Worm (Caenorhabditis elegans) whole organism, L1 larva: ENCODE results near the gene C03H5.9.

Experiments used
- C04F5.9 ChIP-seq: sonication (generic microtip); optimal IDR thresholded peaks from 2 replicates; lab custom pipeline; 2016; ENCODE audit warnings: missing genetic modification characterization, missing compliant biosample characterization
- F16B12.6 ChIP-seq: fragments of 150-350 bp; optimal IDR thresholded peaks from 2 replicates; lab custom pipeline; 2014; ENCODE audit warnings: missing biosample characterization, missing genetic modification characterization
- Y116A8C.19 ChIP-seq: sonication (generic microtip); optimal IDR thresholded peaks from 2 replicates; lab custom pipeline; 2016; ENCODE audit warnings: missing compliant biosample characterization, missing genetic modification characterization, borderline replicate concordance
- alr-1 ChIP-seq: fragments of 200-800 bp; sonication (Bioruptor generic); optimal IDR thresholded peaks from 2 replicates; lab custom pipeline; 2018; ENCODE audit warnings: borderline replicate concordance, mild to moderate bottlenecking, missing genetic modification characterization, missing compliant biosample characterization
- blmp-1 ChIP-seq: fragments of 150-350 bp; optimal IDR thresholded peaks from 2 replicates; lab custom pipeline; 2014; ENCODE audit warnings: missing biosample characterization, missing genetic modification characterization
- ceh-8 ChIP-seq: fragments of 200-800 bp; sonication (Bioruptor generic); optimal IDR thresholded peaks from 2 replicates; lab custom pipeline; 2018; ENCODE audit warnings: mild to moderate bottlenecking, missing genetic modification characterization, moderate library complexity, missing compliant biosample characterization
- ceh-82 ChIP-seq, 3 experiments: fragments of 150-350 bp in 1 of 3; sonication (generic microtip) in 2 of 3; optimal IDR thresholded peaks; 2 replicates each; lab custom pipeline; 2014 to 2017; ENCODE audit warnings: missing biosample characterization in 3 of 3, missing genetic modification characterization in 3 of 3
- ceh-88 ChIP-seq: fragments of 200-800 bp; sonication (Bioruptor generic); IDR thresholded peaks from 2 replicates; pipeline ENCODE4 v1.3.6; 2022; ENCODE audit warnings: missing genetic modification characterization, missing compliant biosample characterization
- ces-1 ChIP-seq: fragments of 150-350 bp; optimal IDR thresholded peaks from 2 replicates; lab custom pipeline; 2014; ENCODE audit warnings: missing biosample characterization, missing genetic modification reagents, missing genetic modification characterization
- dpl-1 ChIP-seq, 3 experiments: fragments of 150-350 bp in 2 of 3; sonication (generic microtip) in 1 of 3; optimal IDR thresholded peaks; 2 replicates each; lab custom pipeline; 2014 to 2017; ENCODE audit warnings: missing biosample characterization in 3 of 3, missing genetic modification characterization in 3 of 3, missing genetic modification reagents in 3 of 3
- dsc-1 ChIP-seq: sonication (generic microtip); optimal IDR thresholded peaks from 2 replicates; lab custom pipeline; 2016; ENCODE audit warnings: mild to moderate bottlenecking, missing genetic modification characterization, missing compliant biosample characterization
- efl-1 ChIP-seq, 4 experiments: fragments of 150-350 bp; optimal IDR thresholded peaks in 3 of 4; peaks in 1 of 4; 1 replicate in 1 of 4; 2 replicates in 3 of 4; lab custom pipeline; 2014; ENCODE audit warnings: missing biosample characterization in 2 of 4, missing genetic modification characterization in 2 of 4, missing genetic modification reagents in 2 of 4
- efl-3 ChIP-seq: fragments of 200-800 bp; sonication (Bioruptor generic); optimal IDR thresholded peaks from 2 replicates; lab custom pipeline; 2018; ENCODE audit warnings: mild to moderate bottlenecking, missing genetic modification characterization, missing compliant biosample characterization
- egl-27 ChIP-seq, 2 experiments: fragments of 150-350 bp in 1 of 2; sonication (generic microtip); optimal IDR thresholded peaks; 3 replicates each; lab custom pipeline; 2017 to 2018; ENCODE audit warnings: missing biosample characterization in 2 of 2, missing genetic modification characterization in 2 of 2, missing genetic modification reagents in 2 of 2
- fkh-10 ChIP-seq: sonication (generic microtip); optimal IDR thresholded peaks from 2 replicates; lab custom pipeline; 2017; ENCODE audit warnings: missing biosample characterization, missing genetic modification reagents, missing genetic modification characterization
- hlh-17 ChIP-seq: fragments of 200-800 bp; sonication (Bioruptor generic); optimal IDR thresholded peaks from 2 replicates; lab custom pipeline; 2018; ENCODE audit warnings: missing genetic modification characterization, mild to moderate bottlenecking, missing compliant biosample characterization, moderate library complexity, borderline replicate concordance
- hpl-2 ChIP-seq: fragments of 150-350 bp; optimal IDR thresholded peaks from 2 replicates; lab custom pipeline; 2014; ENCODE audit warnings: missing biosample characterization, missing genetic modification reagents, missing genetic modification characterization
- irx-1 ChIP-seq: sonication (generic microtip); optimal IDR thresholded peaks from 2 replicates; lab custom pipeline; 2016; ENCODE audit warnings: missing genetic modification characterization, missing compliant biosample characterization
- isw-1 ChIP-seq: fragments of 200-800 bp; sonication (Bioruptor generic); IDR thresholded peaks from 2 replicates; pipeline ENCODE4 v1.3.6; 2022; ENCODE audit warnings: missing genetic modification characterization, missing compliant biosample characterization
- lin-14 ChIP-seq: fragments of 200-800 bp; sonication (Bioruptor generic); optimal IDR thresholded peaks from 2 replicates; lab custom pipeline; 2018; ENCODE audit warnings: mild to moderate bottlenecking, missing genetic modification characterization, moderate library complexity, missing compliant biosample characterization
- lin-35 ChIP-seq, 2 experiments: fragments of 150-350 bp; optimal IDR thresholded peaks; 2 replicates each; lab custom pipeline; 2014; ENCODE audit warnings: missing biosample characterization in 2 of 2, missing genetic modification characterization in 2 of 2, missing genetic modification reagents in 2 of 2
- lsy-2 ChIP-seq, 2 experiments: fragments of 150-350 bp; optimal IDR thresholded peaks; 2 replicates each; lab custom pipeline; 2014; ENCODE audit warnings: missing biosample characterization in 2 of 2, missing genetic modification characterization in 2 of 2
- mep-1 ChIP-seq: fragments of 150-350 bp; optimal IDR thresholded peaks from 2 replicates; lab custom pipeline; 2014; ENCODE audit warnings: missing biosample characterization, missing genetic modification characterization
- nhr-19 ChIP-seq: fragments of 200-800 bp; sonication (Bioruptor generic); conservative IDR thresholded peaks from 2 replicates; pipeline ENCODE4 v1.3.6; 2022; ENCODE audit warnings: missing genetic modification characterization, missing compliant biosample characterization
- nhr-20 ChIP-seq: sonication (generic microtip); optimal IDR thresholded peaks from 2 replicates; lab custom pipeline; 2016; ENCODE audit warnings: mild to moderate bottlenecking, missing genetic modification characterization, missing compliant biosample characterization
- nhr-237 ChIP-seq: fragments of 150-350 bp; optimal IDR thresholded peaks from 2 replicates; lab custom pipeline; 2014; ENCODE audit warnings: missing biosample characterization, missing genetic modification characterization
- nhr-47 ChIP-seq: sonication (generic microtip); optimal IDR thresholded peaks from 2 replicates; lab custom pipeline; 2016; ENCODE audit warnings: mild to moderate bottlenecking, missing genetic modification characterization, moderate library complexity, missing compliant biosample characterization
- nhr-71 ChIP-seq: sonication (generic microtip); optimal IDR thresholded peaks from 2 replicates; lab custom pipeline; 2016; ENCODE audit warnings: mild to moderate bottlenecking, missing genetic modification characterization, moderate library complexity, missing compliant biosample characterization
- nhr-85 ChIP-seq: sonication (generic microtip); peaks from one replicate; lab custom pipeline; 2016; ENCODE audit warnings: missing genetic modification characterization, inconsistent platforms, missing compliant biosample characterization
- pag-3 ChIP-seq: sonication (generic microtip); optimal IDR thresholded peaks from 2 replicates; lab custom pipeline; 2017; ENCODE audit warnings: missing genetic modification characterization, mild to moderate bottlenecking, missing compliant biosample characterization, antibody characterized with exemption, borderline replicate concordance; ENCODE audit not compliant: insufficient read depth
- skn-1 ChIP-seq: fragments of 150-350 bp; optimal IDR thresholded peaks from 2 replicates; lab custom pipeline; 2014; ENCODE audit warnings: missing biosample characterization, missing genetic modification characterization
- snu-23 ChIP-seq: sonication (generic microtip); optimal IDR thresholded peaks from 2 replicates; lab custom pipeline; 2016; ENCODE audit warnings: missing genetic modification characterization, missing compliant biosample characterization
- sup-37 ChIP-seq: fragments of 200-800 bp; sonication (Bioruptor generic); optimal IDR thresholded peaks from 2 replicates; lab custom pipeline; 2018; ENCODE audit warnings: mild to moderate bottlenecking, missing genetic modification characterization, missing compliant biosample characterization
- swsn-7 ChIP-seq: sonication (generic microtip); optimal IDR thresholded peaks from 2 replicates; lab custom pipeline; 2016; ENCODE audit warnings: missing genetic modification characterization, missing compliant biosample characterization
- tbx-2 ChIP-seq: sonication (generic microtip); optimal IDR thresholded peaks from 2 replicates; lab custom pipeline; 2016; ENCODE audit warnings: missing genetic modification characterization, missing compliant biosample characterization
- unc-130 ChIP-seq: fragments of 150-350 bp; optimal IDR thresholded peaks from 2 replicates; lab custom pipeline; 2017; ENCODE audit warnings: missing biosample characterization, missing genetic modification characterization, inconsistent platforms
- unc-62 ChIP-seq: fragments of 150-350 bp; optimal IDR thresholded peaks from 2 replicates; lab custom pipeline; 2014; ENCODE audit warnings: missing biosample characterization, missing genetic modification reagents, missing genetic modification characterization
- unc-86 ChIP-seq: sonication (generic microtip); optimal IDR thresholded peaks from 2 replicates; lab custom pipeline; 2016; ENCODE audit warnings: missing genetic modification characterization, missing compliant biosample characterization
- xbp-1 ChIP-seq: sonication (generic microtip); optimal IDR thresholded peaks from 2 replicates; lab custom pipeline; 2016; ENCODE audit warnings: missing genetic modification characterization, missing compliant biosample characterization
- ztf-4 ChIP-seq: fragments of 150-350 bp; optimal IDR thresholded peaks from 2 replicates; lab custom pipeline; 2014; ENCODE audit warnings: missing biosample characterization, missing genetic modification characterization

Gene C03H5.9

DNA sequence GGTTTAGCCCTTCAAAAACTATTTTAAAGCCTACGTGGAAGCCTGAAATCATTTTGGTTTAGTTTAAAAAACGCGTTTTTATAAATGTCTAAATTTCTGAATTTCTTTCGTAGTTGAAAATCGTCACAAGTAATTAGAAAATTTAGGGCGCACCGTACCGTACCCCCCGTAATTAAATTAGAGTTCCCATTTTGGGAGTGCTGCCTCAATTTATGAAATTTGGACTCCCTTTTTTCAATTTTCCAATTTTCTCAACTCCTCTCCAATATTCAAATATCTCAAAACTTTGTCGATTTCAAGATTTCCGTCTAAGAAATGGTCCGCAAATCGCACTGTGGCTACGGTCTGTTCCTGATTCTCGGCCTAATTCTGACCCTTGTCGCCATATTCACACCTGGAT lies 38.2 kb upstream of the C03H5.9 start, which contains the start of gene clc-31:
Gene clc-31, plus strand, starts transcription at position 301 of the 400 bp plus-strand sequence.
- TF ChIP-seq irx-1 (tag; lab: Kevin White, UChicago) (no peak), ceh-8 (GFP tag; lab: Kevin White, UChicago) (peak; percentile 87)

DNA sequence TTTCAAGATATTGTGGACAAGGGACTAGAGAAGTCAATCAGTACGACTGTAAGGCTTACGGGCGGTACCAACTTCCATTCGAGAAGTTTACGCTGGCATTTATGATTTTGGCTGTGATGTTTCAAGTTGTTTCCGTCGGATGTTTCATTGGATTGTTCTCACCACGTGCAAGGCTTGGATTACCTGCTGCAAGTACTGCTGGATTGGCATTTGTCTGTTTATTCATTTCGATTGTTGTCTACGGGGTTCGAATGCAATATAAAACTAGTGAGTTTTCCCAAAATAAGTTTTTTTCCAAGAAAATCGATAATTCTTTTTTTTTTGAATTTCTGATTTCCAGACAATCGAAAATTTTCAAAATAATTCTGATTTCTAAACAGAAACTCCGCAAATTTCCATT lies 37.7 kb upstream of the C03H5.9 start:
- TF ChIP-seq efl-1 (optimal IDR thresholded peaks at IDR 0.05; lab: Kevin White, UChicago) (no peak), efl-1 (GFP tag; optimal IDR thresholded peaks at IDR 0.05 in 1 of 2; lab: Kevin White, UChicago) (peak in 1 of 2 experiments; percentile 28), ceh-88 (no peak), hlh-17 (no peak)

DNA sequence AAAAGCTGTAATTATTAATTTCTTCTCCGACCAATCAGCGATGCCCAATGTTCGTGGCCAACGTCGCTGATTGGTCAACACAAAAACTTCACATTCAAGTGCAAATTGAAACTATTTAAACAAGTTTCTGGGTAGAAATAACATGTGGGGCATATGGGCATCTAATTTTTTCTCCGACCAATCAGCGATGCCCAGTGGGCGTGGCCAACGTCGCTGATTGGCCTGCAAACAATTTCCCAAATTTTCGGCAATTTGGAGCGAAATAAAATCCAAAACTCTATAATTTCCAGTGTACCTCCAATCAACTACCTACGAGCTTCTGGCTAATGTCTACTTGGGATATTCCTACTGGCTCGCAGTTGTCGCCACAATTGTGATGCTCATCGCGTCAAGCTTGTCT lies 37.2 kb upstream of the C03H5.9 start:
- TF ChIP-seq pag-3: no peak
- no peak for TF ChIP-seq blmp-1
- TF ChIP-seq efl-3: no peak
- TF ChIP-seq nhr-237 (tag; lab: Kevin White, UChicago): no peak

DNA sequence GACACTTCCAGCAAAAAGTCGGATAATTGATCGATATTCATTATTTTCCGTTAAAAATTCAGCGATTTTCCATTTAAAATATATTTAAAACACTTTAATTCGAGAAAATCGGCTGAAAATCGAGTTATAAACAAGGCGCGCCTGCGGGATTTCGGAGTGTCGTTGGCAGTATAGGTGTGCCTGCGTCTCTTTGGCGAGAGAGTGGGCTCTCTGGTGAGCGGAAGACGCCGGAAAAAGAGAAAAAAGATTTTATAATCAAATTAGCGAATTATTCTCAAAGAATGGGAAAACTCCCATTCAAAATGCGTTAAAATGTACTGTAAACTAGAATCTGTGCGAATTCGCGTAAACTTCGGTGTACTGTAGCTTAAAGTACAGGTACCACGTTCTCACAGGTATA lies 30.7 kb upstream of the C03H5.9 start, which contains the start of gene D1069.3:
Gene D1069.3, minus strand, starts transcription at position 158 of the 400 bp plus-strand sequence.
- TF ChIP-seq dsc-1 (tag; lab: Kevin White, UChicago) (peak; percentile 21), ceh-82 (tag; optimal IDR thresholded peaks at IDR 0.05; lab: Kevin White, UChicago) (peak; percentile 31 to 52 (median 41)), lin-35 (GFP tag; optimal IDR thresholded peaks at IDR 0.05; lab: Kevin White, UChicago) (peak; percentile 51 to 52), unc-62 (GFP tag; lab: Kevin White, UChicago) (no peak), ztf-4 (no peak), lsy-2 (tag; optimal IDR thresholded peaks at IDR 0.05; lab: Kevin White, UChicago) (peak; percentile 55 to 58), nhr-47 (tag; lab: Kevin White, UChicago) (peak; percentile 74), Y116A8C.19 (tag; lab: Kevin White, UChicago) (no peak), nhr-19 (GFP tag; lab: Robert Waterston, UW) (0 out of 2 replicates have a peak, but pooled peaks have one; percentile 23), unc-86 (tag; lab: Kevin White, UChicago) (peak; percentile 34), snu-23 (peak; percentile 58), nhr-71 (tag; lab: Kevin White, UChicago) (peak; percentile 67), tbx-2 (tag; lab: Kevin White, UChicago) (peak; percentile 46), ces-1 (GFP tag; lab: Kevin White, UChicago) (peak; percentile 4), efl-1 (optimal IDR thresholded peaks at IDR 0.05; lab: Kevin White, UChicago) (peak; percentile 62 to 65), efl-1 (GFP tag; optimal IDR thresholded peaks at IDR 0.05 in 1 of 2; lab: Kevin White, UChicago) (peak; percentile 53 to 90), swsn-7 (tag; lab: Kevin White, UChicago) (peak; percentile 66), efl-3 (no peak), skn-1 (tag; lab: Kevin White, UChicago) (peak; percentile 39), nhr-20 (tag; lab: Kevin White, UChicago) (peak; percentile 11), alr-1 (tag; lab: Kevin White, UChicago) (no peak), sup-37 (GFP tag; lab: Kevin White, UChicago) (no peak), nhr-85 (tag; lab: Kevin White, UChicago) (peak; percentile 39), C04F5.9 (tag; lab: Kevin White, UChicago) (peak; percentile 9), xbp-1 (tag; lab: Kevin White, UChicago) (peak; percentile 48), F16B12.6 (tag; lab: Kevin White, UChicago) (peak; percentile 43), egl-27 (tag; optimal IDR thresholded peaks at IDR 0.05; lab: Kevin White, UChicago) (no peak), ceh-8 (GFP tag; lab: Kevin White, UChicago) (peak; percentile 90), mep-1 (tag; lab: Kevin White, UChicago) (peak; percentile 50), isw-1 (GFP tag; lab: Robert Waterston, UW) (peak; percentile 47; the same call in 1 of the 2 replicates), dpl-1 (GFP tag; optimal IDR thresholded peaks at IDR 0.05; lab: Kevin White, UChicago) (peak; percentile 14 to 59 (median 23)), fkh-10 (GFP tag; lab: Kevin White, UChicago) (no peak), lin-14 (GFP tag; lab: Kevin White, UChicago) (no peak), hpl-2 (GFP tag; lab: Kevin White, UChicago) (no peak), unc-130 (peak; percentile 24), blmp-1 (peak; percentile 4)
